Fruit fly (Drosophila melanogaster) whole organism, prepupa: ENCODE results near the gene Cdc23.

Experiments
- Blimp-1 ChIP-seq: fragments of 200-800 bp; sonication (Bioruptor generic); optimal IDR thresholded peaks from 3 replicates; lab custom pipeline; 2017; ENCODE audit warnings: missing biosample characterization, missing genetic modification characterization, mild to moderate bottlenecking, moderate library complexity, missing genetic modification reagents
- CG10669 ChIP-seq: fragments of 200-800 bp; sonication (Bioruptor generic); optimal IDR thresholded peaks from 3 replicates; lab custom pipeline; 2018; ENCODE audit warnings: missing biosample characterization, mild to moderate bottlenecking, missing genetic modification characterization, moderate library complexity
- CG11294 ChIP-seq: fragments of 200-800 bp; sonication (Bioruptor generic); IDR thresholded peaks from 2 replicates; pipeline ENCODE4 v1.3.6; 2022; ENCODE audit warnings: missing biosample characterization, missing genetic modification characterization
- CG11762 ChIP-seq: fragments of 200-800 bp; sonication (Bioruptor generic); optimal IDR thresholded peaks from 3 replicates; lab custom pipeline; 2016; ENCODE audit warnings: missing biosample characterization, missing genetic modification characterization; ENCODE audit not compliant: insufficient read depth
- CG11902 ChIP-seq: fragments of 200-800 bp; sonication (Bioruptor generic); optimal IDR thresholded peaks from 3 replicates; lab custom pipeline; 2016; ENCODE audit warnings: missing biosample characterization, missing genetic modification characterization
- CG15336 ChIP-seq: fragments of 200-800 bp; sonication (Bioruptor generic); IDR thresholded peaks from 2 replicates; pipeline ENCODE4 v1.3.6; 2022; ENCODE audit warnings: missing biosample characterization, missing genetic modification characterization
- CG1621 ChIP-seq: fragments of 200-800 bp; sonication (Bioruptor generic); optimal IDR thresholded peaks from 3 replicates; lab custom pipeline; 2018; ENCODE audit warnings: missing biosample characterization, mild to moderate bottlenecking, missing genetic modification characterization
- CG16779 ChIP-seq: fragments of 200-800 bp; sonication (Bioruptor generic); optimal IDR thresholded peaks from 3 replicates; lab custom pipeline; 2017; ENCODE audit warnings: missing biosample characterization, mild to moderate bottlenecking, missing genetic modification characterization
- CG3032 ChIP-seq: fragments of 200-800 bp; optimal IDR thresholded peaks from 2 replicates; lab custom pipeline; 2019; ENCODE audit warnings: missing biosample characterization, mild to moderate bottlenecking, missing genetic modification characterization, moderate library complexity
- CG31627 ChIP-seq: fragments of 200-800 bp; sonication (Bioruptor generic); optimal IDR thresholded peaks from 3 replicates; lab custom pipeline; 2016; ENCODE audit warnings: missing biosample characterization, missing genetic modification characterization
- CG32006 ChIP-seq: fragments of 200-800 bp; sonication (Bioruptor generic); optimal IDR thresholded peaks from 3 replicates; lab custom pipeline; 2017; ENCODE audit warnings: missing biosample characterization, mild to moderate bottlenecking, missing genetic modification characterization
- CG34406 ChIP-seq: fragments of 200-800 bp; sonication (Bioruptor generic); optimal IDR thresholded peaks from 3 replicates; lab custom pipeline; 2016; ENCODE audit warnings: missing biosample characterization, missing genetic modification characterization
- CG3919 ChIP-seq: fragments of 200-800 bp; sonication (Bioruptor generic); optimal IDR thresholded peaks from 3 replicates; lab custom pipeline; 2016; ENCODE audit warnings: missing biosample characterization, missing genetic modification characterization
- CG4318 ChIP-seq: fragments of 200-800 bp; sonication (Bioruptor generic); optimal IDR thresholded peaks from 3 replicates; lab custom pipeline; 2017; ENCODE audit warnings: missing biosample characterization, mild to moderate bottlenecking, missing genetic modification characterization
- CG6163 ChIP-seq: fragments of 200-800 bp; sonication (Bioruptor generic); IDR thresholded peaks from 3 replicates; pipeline ENCODE4 v1.3.6; 2022; ENCODE audit warnings: missing biosample characterization, missing genetic modification characterization
- CG6276 ChIP-seq: fragments of 200-800 bp; sonication (Bioruptor generic); optimal IDR thresholded peaks from 2 replicates; lab custom pipeline; 2017; ENCODE audit warnings: missing biosample characterization, mild to moderate bottlenecking, missing genetic modification characterization
- CG6808 ChIP-seq: fragments of 200-800 bp; sonication (Bioruptor generic); optimal IDR thresholded peaks from 3 replicates; lab custom pipeline; 2017; ENCODE audit warnings: missing biosample characterization, missing genetic modification characterization, mild to moderate bottlenecking, moderate library complexity, missing genetic modification reagents
- CG6854 ChIP-seq: fragments of 200-800 bp; sonication (Bioruptor generic); optimal IDR thresholded peaks from 2 replicates; lab custom pipeline; 2017; ENCODE audit warnings: missing biosample characterization, mild to moderate bottlenecking, missing genetic modification characterization
- CG7368 ChIP-seq: fragments of 200-800 bp; sonication (Bioruptor generic); optimal IDR thresholded peaks from 3 replicates; lab custom pipeline; 2016; ENCODE audit warnings: missing biosample characterization, missing genetic modification characterization
- CG8319 ChIP-seq: fragments of 200-800 bp; sonication (Bioruptor generic); optimal IDR thresholded peaks from 3 replicates; lab custom pipeline; 2016; ENCODE audit warnings: missing biosample characterization, missing genetic modification characterization
- CG9139 ChIP-seq: fragments of 200-800 bp; sonication (Bioruptor generic); optimal IDR thresholded peaks from 3 replicates; lab custom pipeline; 2017; ENCODE audit warnings: missing biosample characterization, mild to moderate bottlenecking, missing genetic modification characterization
- Eip75B ChIP-seq: fragments of 200-800 bp; sonication (Bioruptor generic); optimal IDR thresholded peaks from 3 replicates; lab custom pipeline; 2016; ENCODE audit warnings: missing biosample characterization, missing genetic modification characterization
- Eip78C ChIP-seq: fragments of 200-800 bp; sonication (Bioruptor generic); peaks from one replicate; lab custom pipeline; 2016; ENCODE audit warnings: missing biosample characterization, missing genetic modification characterization
- Eip93F ChIP-seq: fragments of 200-800 bp; sonication (Bioruptor generic); optimal IDR thresholded peaks from 2 replicates; lab custom pipeline; 2016; ENCODE audit warnings: missing biosample characterization, mild to moderate bottlenecking, missing genetic modification characterization
- Ets21C ChIP-seq: fragments of 200-800 bp; sonication (Bioruptor generic); optimal IDR thresholded peaks from 3 replicates; lab custom pipeline; 2016; ENCODE audit warnings: missing biosample characterization, missing genetic modification characterization
- Ets96B ChIP-seq: fragments of 200-800 bp; optimal IDR thresholded peaks from 2 replicates; lab custom pipeline; 2019; ENCODE audit warnings: missing biosample characterization, mild to moderate bottlenecking, missing genetic modification characterization, moderate library complexity
- Gug ChIP-seq: fragments of 200-800 bp; sonication (Bioruptor generic); IDR thresholded peaks from 2 replicates; pipeline ENCODE4 v1.3.6; 2022; ENCODE audit warnings: missing biosample characterization, missing genetic modification characterization
- Hr38 ChIP-seq: sonication (Bioruptor generic); optimal IDR thresholded peaks from 2 replicates; lab custom pipeline; 2016; ENCODE audit warnings: missing biosample characterization, missing genetic modification characterization
- Hr4 ChIP-seq: fragments of 200-800 bp; sonication (Bioruptor generic); optimal IDR thresholded peaks from 3 replicates; lab custom pipeline; 2016; ENCODE audit warnings: missing biosample characterization, missing genetic modification characterization
- Lpt ChIP-seq: fragments of 200-800 bp; sonication (Bioruptor generic); optimal IDR thresholded peaks from 3 replicates; lab custom pipeline; 2016; ENCODE audit warnings: missing biosample characterization, missing genetic modification characterization
- Smox ChIP-seq: fragments of 200-800 bp; sonication (Bioruptor generic); optimal IDR thresholded peaks from 3 replicates; lab custom pipeline; 2016; ENCODE audit warnings: missing biosample characterization, missing genetic modification characterization
- Sox102F ChIP-seq: fragments of 200-800 bp; sonication (Bioruptor generic); optimal IDR thresholded peaks from 2 replicates; lab custom pipeline; 2016; ENCODE audit warnings: missing biosample characterization, mild to moderate bottlenecking, missing genetic modification characterization
- Sox14 ChIP-seq: fragments of 200-800 bp; sonication (Bioruptor generic); optimal IDR thresholded peaks from 3 replicates; lab custom pipeline; 2016; ENCODE audit warnings: missing biosample characterization, missing genetic modification characterization
- achi ChIP-seq: fragments of 200-800 bp; sonication (Bioruptor generic); optimal IDR thresholded peaks from 3 replicates; lab custom pipeline; 2016; ENCODE audit warnings: missing biosample characterization, missing genetic modification characterization
- acj6 ChIP-seq: fragments of 200-800 bp; sonication (Bioruptor generic); optimal IDR thresholded peaks from 3 replicates; lab custom pipeline; 2016; ENCODE audit warnings: missing biosample characterization, missing genetic modification characterization
- cyc ChIP-seq: fragments of 200-800 bp; sonication (Bioruptor generic); optimal IDR thresholded peaks from 3 replicates; lab custom pipeline; 2016; ENCODE audit warnings: missing biosample characterization, missing genetic modification characterization
- dac ChIP-seq: fragments of 200-800 bp; sonication (Bioruptor generic); optimal IDR thresholded peaks from 2 replicates; lab custom pipeline; 2017; ENCODE audit warnings: missing biosample characterization, mild to moderate bottlenecking, missing genetic modification characterization
- dsx ChIP-seq: fragments of 200-800 bp; optimal IDR thresholded peaks from 3 replicates; lab custom pipeline; 2019; ENCODE audit warnings: missing biosample characterization, mild to moderate bottlenecking, missing genetic modification characterization, moderate library complexity; ENCODE audit not compliant: poor library complexity, severe bottlenecking
- eg ChIP-seq: fragments of 200-800 bp; sonication (Bioruptor generic); IDR thresholded peaks from 3 replicates; pipeline ENCODE4 v1.3.6; 2022; ENCODE audit warnings: missing biosample characterization, missing genetic modification characterization
- esn ChIP-seq: fragments of 200-800 bp; sonication (Bioruptor generic); optimal IDR thresholded peaks from 2 replicates; lab custom pipeline; 2016; ENCODE audit warnings: missing biosample characterization, mild to moderate bottlenecking, missing genetic modification characterization, moderate library complexity
- fd85E ChIP-seq: fragments of 200-800 bp; sonication (Bioruptor generic); optimal IDR thresholded peaks from 3 replicates; lab custom pipeline; 2016; ENCODE audit warnings: missing biosample characterization, missing genetic modification characterization
- fkh ChIP-seq: fragments of 200-800 bp; sonication (Bioruptor generic); optimal IDR thresholded peaks from 3 replicates; lab custom pipeline; 2017; ENCODE audit warnings: missing biosample characterization, mild to moderate bottlenecking, missing genetic modification characterization, moderate library complexity
- lz ChIP-seq: fragments of 200-800 bp; sonication (Bioruptor generic); optimal IDR thresholded peaks from 3 replicates; lab custom pipeline; 2016; ENCODE audit warnings: missing biosample characterization, missing genetic modification characterization
- net ChIP-seq: fragments of 200-800 bp; sonication (Bioruptor generic); optimal IDR thresholded peaks from 3 replicates; lab custom pipeline; 2016; ENCODE audit warnings: missing biosample characterization, missing genetic modification characterization
- pdm3 ChIP-seq: fragments of 200-800 bp; sonication (Bioruptor generic); optimal IDR thresholded peaks from 3 replicates; lab custom pipeline; 2016; ENCODE audit warnings: missing biosample characterization, missing genetic modification characterization
- salr ChIP-seq, 2 experiments: fragments of 200-800 bp; sonication (Bioruptor generic); optimal IDR thresholded peaks; 3 replicates each; lab custom pipeline; 2016 to 2018; ENCODE audit warnings: missing biosample characterization in 2 of 2, missing genetic modification characterization in 2 of 2, mild to moderate bottlenecking in 1 of 2
- spab ChIP-seq: fragments of 200-800 bp; sonication (Bioruptor generic); optimal IDR thresholded peaks from 2 replicates; lab custom pipeline; 2017; ENCODE audit warnings: missing biosample characterization, mild to moderate bottlenecking, missing genetic modification characterization, missing genetic modification reagents
- ss ChIP-seq, 2 experiments: fragments of 200-800 bp; sonication (Bioruptor generic); optimal IDR thresholded peaks; 2 replicates in 1 of 2; 3 replicates in 1 of 2; lab custom pipeline; 2017 to 2018; ENCODE audit warnings: mild to moderate bottlenecking in 2 of 2, missing biosample characterization in 2 of 2, missing genetic modification characterization in 2 of 2, moderate library complexity in 1 of 2
- topi ChIP-seq: fragments of 200-800 bp; sonication (Bioruptor generic); optimal IDR thresholded peaks from 3 replicates; lab custom pipeline; 2016; ENCODE audit warnings: missing biosample characterization, missing genetic modification characterization
- vri ChIP-seq: fragments of 200-800 bp; sonication (Bioruptor generic); optimal IDR thresholded peaks from 3 replicates; lab custom pipeline; 2016; ENCODE audit warnings: missing biosample characterization, mild to moderate bottlenecking, missing genetic modification characterization

Cdc23 gene

DNA sequence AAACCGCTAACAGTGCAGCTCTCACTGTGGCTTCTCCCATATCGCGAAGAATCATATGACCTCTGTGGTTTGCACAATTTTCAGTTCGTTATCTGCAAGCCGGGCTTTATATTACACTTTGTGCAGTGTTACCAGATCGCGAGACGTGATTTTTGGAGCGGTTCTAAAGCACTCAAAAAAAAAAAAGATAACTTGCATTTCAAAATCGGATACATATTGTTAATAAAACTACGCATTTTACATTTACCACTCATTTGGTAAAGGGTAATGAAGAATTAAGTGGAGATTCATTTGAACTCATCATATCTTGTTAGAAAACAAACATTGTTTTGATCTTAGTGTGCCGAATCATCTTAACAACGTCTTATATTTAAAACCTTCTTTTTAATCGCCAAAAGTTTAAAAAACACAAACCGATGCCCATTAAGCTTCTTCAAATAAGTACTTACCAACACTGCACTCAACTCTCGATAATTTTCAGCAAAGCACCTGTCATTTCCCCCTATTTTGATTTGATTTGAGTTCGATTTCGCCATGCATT, 4.2 kb downstream of the Cdc23 start, which contains the start of gene CG2493 (continued):
- peak; percentile 27 for TF ChIP-seq CG6276
- TF ChIP-seq CG8319, result peak; percentile 43
- TF ChIP-seq CG31627 (GFP tag; lab: Kevin White, UChicago), result peak; percentile 22
- peak; percentile 52 for TF ChIP-seq esn
- TF ChIP-seq Hr38, result no peak
- peak; percentile 5 for TF ChIP-seq vri
- no peak for TF ChIP-seq Smox (GFP tag; lab: Kevin White, UChicago)
- TF ChIP-seq fd85E, result no peak
- TF ChIP-seq, all 60 proteins: peak for 31

DNA sequence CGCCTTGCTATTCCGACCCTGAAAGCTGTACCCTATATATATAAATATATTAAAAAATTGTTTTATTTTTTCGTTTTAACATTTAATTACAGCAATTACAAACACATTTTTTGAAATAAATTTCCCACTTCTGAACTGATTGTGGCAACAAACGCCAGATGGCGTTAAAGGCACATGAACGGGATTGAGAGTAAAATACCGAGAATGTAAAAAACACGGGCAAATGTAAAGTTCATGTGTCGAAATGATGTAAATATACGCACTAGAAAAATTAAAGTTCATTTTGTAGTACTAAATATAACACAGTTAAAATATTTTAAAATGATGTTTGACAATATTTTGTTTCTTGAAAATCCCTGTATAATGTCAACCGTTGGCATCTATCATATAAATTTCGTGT, 5.2 kb downstream of the Cdc23 start:
- TF ChIP-seq ss (GFP tag; optimal IDR thresholded peaks at IDR 0.05; lab: Kevin White, UChicago) (no peak), lz (no peak), Eip75B (GFP tag; lab: Kevin White, UChicago) (no peak), CG4318 (GFP tag; lab: Kevin White, UChicago) (no peak), CG1621 (tag; lab: Kevin White, UChicago) (no peak), Ets96B (no peak), fkh (GFP tag; lab: Kevin White, UChicago) (no peak), CG3032 (tag; lab: Kevin White, UChicago) (no peak), pdm3 (GFP tag; lab: Kevin White, UChicago) (no peak), CG11762 (GFP tag; lab: Kevin White, UChicago) (no peak), dsx (GFP tag; lab: Kevin White, UChicago) (no peak), CG9139 (GFP tag; lab: Kevin White, UChicago) (no peak), CG15336 (GFP tag; lab: Robert Waterston, UW) (no peak), Hr4 (GFP tag; lab: Kevin White, UChicago) (no peak), Gug (GFP tag; lab: Robert Waterston, UW) (no peak), Ets21C (GFP tag; lab: Kevin White, UChicago) (no peak), spab (GFP tag; lab: Kevin White, UChicago) (no peak), CG34406 (GFP tag; lab: Kevin White, UChicago) (no peak), Eip78C (GFP tag; lab: Kevin White, UChicago) (peak; percentile 52), topi (GFP tag; lab: Kevin White, UChicago) (no peak), CG16779 (no peak), CG10669 (GFP tag; lab: Kevin White, UChicago) (no peak), CG6854 (no peak), cyc (GFP tag; lab: Kevin White, UChicago) (peak; percentile 1), CG7368 (GFP tag; lab: Kevin White, UChicago) (no peak), achi (GFP tag; lab: Kevin White, UChicago) (no peak), net (GFP tag; lab: Kevin White, UChicago) (no peak), CG11294 (no peak), dac (GFP tag; lab: Kevin White, UChicago) (peak; percentile 15), CG6163 (GFP tag; lab: Robert Waterston, UW) (no peak), CG8319 (no peak), acj6 (peak; percentile 15), CG32006 (GFP tag; lab: Kevin White, UChicago) (no peak), Smox (GFP tag; lab: Kevin White, UChicago) (no peak), vri (no peak), Blimp-1 (no peak), fd85E (no peak), salr (GFP tag; optimal IDR thresholded peaks at IDR 0.05; lab: Kevin White, UChicago) (no peak), eg (GFP tag; lab: Robert Waterston, UW) (no peak), Sox14 (no peak), Hr38 (no peak), Eip93F (GFP tag; lab: Kevin White, UChicago) (no peak), CG3919 (GFP tag; lab: Kevin White, UChicago) (peak; percentile 28), CG11902 (GFP tag; lab: Kevin White, UChicago) (no peak), Sox102F (GFP tag; lab: Kevin White, UChicago) (peak; percentile 8), CG6808 (GFP tag; lab: Kevin White, UChicago) (no peak), esn (no peak), Lpt (no peak)
